Worm (Caenorhabditis elegans) whole organism, young adult: ENCODE data around the gene gst-2.

Source experiments
- D2030.7 ChIP-seq: fragments of 200-800 bp; sonication (Bioruptor generic); IDR thresholded peaks from 2 replicates; pipeline ENCODE4 v1.3.6; 2022; ENCODE audit warnings: missing genetic modification reagents, missing genetic modification characterization, missing compliant biosample characterization
- F55B11.4 ChIP-seq: sonication (generic microtip); optimal IDR thresholded peaks from 2 replicates; lab custom pipeline; 2016; ENCODE audit warnings: missing compliant biosample characterization, missing genetic modification characterization, borderline replicate concordance; ENCODE audit not compliant: insufficient read depth
- Y79H2A.3 ChIP-seq: fragments of 200-800 bp; sonication (Bioruptor generic); conservative IDR thresholded peaks from 2 replicates; pipeline ENCODE4 v1.3.6; 2022; ENCODE audit warnings: missing genetic modification reagents, missing genetic modification characterization, missing compliant biosample characterization
- ama-1 ChIP-seq, 3 experiments: fragments of 150-350 bp in 1 of 3; sonication (generic microtip) in 2 of 3; optimal IDR thresholded peaks; 2 replicates each; lab custom pipeline; 2014 to 2018; ENCODE audit warnings: missing biosample characterization in 2 of 3, missing genetic modification characterization in 2 of 3, missing genetic modification reagents in 2 of 3
- attf-6 ChIP-seq: fragments of 200-800 bp; sonication (Bioruptor generic); IDR thresholded peaks from 2 replicates; pipeline ENCODE4 v1.3.6; 2022; ENCODE audit warnings: missing genetic modification reagents, missing genetic modification characterization, missing compliant biosample characterization
- ekl-4 ChIP-seq: fragments of 200-800 bp; sonication (Bioruptor generic); IDR thresholded peaks from 2 replicates; pipeline ENCODE4 v1.3.6; 2022; ENCODE audit warnings: missing genetic modification reagents, missing genetic modification characterization, missing compliant biosample characterization
- him-1 ChIP-seq: sonication (generic microtip); optimal IDR thresholded peaks from 2 replicates; lab custom pipeline; 2016; ENCODE audit warnings: missing genotype, missing genetic modification reagents, missing genetic modification characterization, missing compliant biosample characterization
- madf-6 ChIP-seq: fragments of 200-800 bp; sonication (Bioruptor generic); IDR thresholded peaks from 2 replicates; pipeline ENCODE4 v1.3.6; 2022; ENCODE audit warnings: missing genetic modification reagents, missing genetic modification characterization, missing compliant biosample characterization
- nfya-1 ChIP-seq: sonication (generic microtip); optimal IDR thresholded peaks from 2 replicates; lab custom pipeline; 2017; ENCODE audit warnings: antibody characterized with exemption, missing compliant biosample characterization, missing genetic modification characterization, borderline replicate concordance; ENCODE audit not compliant: insufficient read depth
- pha-4 ChIP-seq: fragments of 150-350 bp; sonication (generic microtip); optimal IDR thresholded peaks from 2 replicates; lab custom pipeline; 2014; ENCODE audit warnings: missing biosample characterization, missing genetic modification reagents, missing genetic modification characterization
- snpc-4 ChIP-seq, 5 experiments: fragments of 150-350 bp in 1 of 5; sonication (generic microtip) in 4 of 5; optimal IDR thresholded peaks; 2 replicates each; lab custom pipeline; 2014 to 2018; ENCODE audit warnings: missing genetic modification characterization in 5 of 5, missing biosample characterization in 3 of 5, antibody characterized with exemption in 2 of 5, mild to moderate bottlenecking in 2 of 5, missing compliant biosample characterization in 2 of 5, missing genotype in 2 of 5, moderate library complexity in 2 of 5, missing genetic modification reagents in 1 of 5
- tbx-9 ChIP-seq: sonication (generic microtip); optimal IDR thresholded peaks from 2 replicates; lab custom pipeline; 2016; ENCODE audit warnings: borderline replicate concordance, missing genetic modification characterization, inconsistent platforms, missing compliant biosample characterization
- ztf-28 ChIP-seq: fragments of 200-800 bp; sonication (Bioruptor generic); IDR thresholded peaks from 2 replicates; pipeline ENCODE4 v1.3.6; 2022; ENCODE audit warnings: missing genetic modification reagents, missing genetic modification characterization, missing compliant biosample characterization

- TF ChIP-seq nfya-1 (tag; lab: Kevin White, UChicago) (no peak), pha-4 (tag; lab: Kevin White, UChicago) (no peak), ekl-4 (GFP tag; lab: Robert Waterston, UW) (no peak), Y79H2A.3 (GFP tag; lab: Robert Waterston, UW) (no peak), him-1 (tag; lab: Kevin White, UChicago) (no peak), ztf-28 (GFP tag; lab: Robert Waterston, UW) (no peak), F55B11.4 (no peak), tbx-9 (tag; lab: Kevin White, UChicago) (no peak), ama-1 (optimal IDR thresholded peaks at IDR 0.05; lab: Kevin White, UChicago) (no peak), ama-1 (GFP tag; optimal IDR thresholded peaks at IDR 0.05; lab: Kevin White, UChicago) (no peak), snpc-4 (GFP tag; optimal IDR thresholded peaks at IDR 0.05; lab: Kevin White, UChicago) (no peak), snpc-4 (tag; optimal IDR thresholded peaks at IDR 0.05; lab: Kevin White, UChicago) (no peak), D2030.7 (GFP tag; lab: Robert Waterston, UW) (no peak), attf-6 (GFP tag; lab: Robert Waterston, UW) (no peak), madf-6 (no peak)
Measured at ce11 chrIV:10170808-10171207, 28.9 kb upstream of the gst-2 start.
